Worm (Caenorhabditis elegans) whole organism, L1 larva: ENCODE results near the gene T21E8.5.

Experiments used
- C16A3.4 ChIP-seq: fragments of 150-350 bp; optimal IDR thresholded peaks from 2 replicates; lab custom pipeline; 2014; ENCODE audit warnings: missing biosample characterization, missing genetic modification characterization
- ceh-90 ChIP-seq: sonication (generic microtip); optimal IDR thresholded peaks from 2 replicates; lab custom pipeline; 2016; ENCODE audit warnings: missing genetic modification characterization, missing compliant biosample characterization
- efl-1 ChIP-seq, 4 experiments: fragments of 150-350 bp; optimal IDR thresholded peaks in 3 of 4; peaks in 1 of 4; 1 replicate in 1 of 4; 2 replicates in 3 of 4; lab custom pipeline; 2014; ENCODE audit warnings: missing biosample characterization in 2 of 4, missing genetic modification characterization in 2 of 4, missing genetic modification reagents in 2 of 4
- elt-3 ChIP-seq, 6 experiments: fragments of 150-350 bp in 1 of 6; sonication (generic microtip); optimal IDR thresholded peaks; 2 replicates each; lab custom pipeline; 2017 to 2018; ENCODE audit warnings: missing biosample characterization in 6 of 6, missing genetic modification characterization in 6 of 6, inconsistent platforms in 1 of 6
- hlh-17 ChIP-seq: fragments of 200-800 bp; sonication (Bioruptor generic); optimal IDR thresholded peaks from 2 replicates; lab custom pipeline; 2018; ENCODE audit warnings: missing genetic modification characterization, mild to moderate bottlenecking, missing compliant biosample characterization, moderate library complexity, borderline replicate concordance
- lin-14 ChIP-seq: fragments of 200-800 bp; sonication (Bioruptor generic); optimal IDR thresholded peaks from 2 replicates; lab custom pipeline; 2018; ENCODE audit warnings: mild to moderate bottlenecking, missing genetic modification characterization, moderate library complexity, missing compliant biosample characterization
- nhr-85 ChIP-seq: sonication (generic microtip); peaks from one replicate; lab custom pipeline; 2016; ENCODE audit warnings: missing genetic modification characterization, inconsistent platforms, missing compliant biosample characterization
- tbx-2 ChIP-seq: sonication (generic microtip); optimal IDR thresholded peaks from 2 replicates; lab custom pipeline; 2016; ENCODE audit warnings: missing genetic modification characterization, missing compliant biosample characterization
- zag-1 ChIP-seq: fragments of 150-350 bp; optimal IDR thresholded peaks from 2 replicates; lab custom pipeline; 2014; ENCODE audit warnings: missing biosample characterization, missing genetic modification characterization

T21E8.5 gene

ce11 chrX:10932087-10932486 lies 46.1 kb downstream of the T21E8.5 start:
- TF ChIP-seq hlh-17 (no peak), lin-14 (GFP tag; lab: Kevin White, UChicago) (peak; percentile 1)

ce11 chrX:10933308-10934014 lies 47.5 kb downstream of the T21E8.5 start:
- TF ChIP-seq C16A3.4 = no peak
- TF ChIP-seq lin-14 (GFP tag; lab: Kevin White, UChicago) = peak; percentile 51
- no peak for TF ChIP-seq zag-1
- peak in 1 of 6 experiments; percentile 57 for TF ChIP-seq elt-3 (tag; optimal IDR thresholded peaks at IDR 0.05; lab: Kevin White, UChicago)
- no peak for TF ChIP-seq ceh-90 (tag; lab: Kevin White, UChicago)
- no peak for TF ChIP-seq efl-1 (optimal IDR thresholded peaks at IDR 0.05; lab: Kevin White, UChicago)
- peak in 1 of 2 experiments; percentile 78 for TF ChIP-seq efl-1 (GFP tag; optimal IDR thresholded peaks at IDR 0.05 in 1 of 2; lab: Kevin White, UChicago)
- TF ChIP-seq tbx-2 = peak; percentile 12
- TF ChIP-seq nhr-85 (tag; lab: Kevin White, UChicago) = peak; percentile 71
